Fruit fly (Drosophila melanogaster): ENCODE measurements around the gene baz.

baz gene

DNA sequence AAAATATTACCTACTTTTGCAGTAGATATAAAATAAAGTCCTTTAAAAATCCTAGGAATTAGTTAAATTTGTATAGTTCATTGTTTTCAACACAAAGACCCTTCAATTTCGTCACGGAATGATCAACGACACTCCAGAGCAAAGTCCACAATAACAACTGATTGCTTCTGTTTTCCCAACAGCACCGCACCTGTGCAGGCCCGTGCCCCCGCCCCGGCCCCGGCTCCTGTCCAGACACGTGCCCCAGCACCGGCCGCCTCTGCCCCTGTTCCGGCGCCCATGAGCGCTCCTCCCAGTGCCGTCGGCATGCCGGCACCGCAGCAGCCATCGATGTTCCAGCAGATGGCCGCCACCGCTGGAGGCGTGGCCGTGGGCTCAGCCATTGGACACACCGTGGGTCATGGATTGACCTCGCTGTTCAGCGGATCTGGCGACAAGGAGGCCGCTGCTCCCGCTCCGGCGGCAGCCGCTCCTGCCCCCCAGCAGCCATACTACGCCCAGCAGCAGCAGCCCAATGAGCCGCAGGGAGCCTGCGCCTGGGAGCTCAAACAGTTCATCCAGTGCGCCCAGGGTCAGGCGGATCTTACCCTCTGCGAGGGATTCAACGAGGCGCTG, 10.0 kb upstream of the baz start:
- peak; percentile 31 for TF ChIP-seq CG16779 (tag; optimal IDR thresholded peaks at IDR 0.05)
- no peak for TF ChIP-seq CG8632 (GFP tag; optimal IDR thresholded peaks at IDR 0.05)
- TF ChIP-seq CG6854 (GFP tag; optimal IDR thresholded peaks at IDR 0.05), result peak; percentile 57
- no peak for TF ChIP-seq CG4318 (GFP tag; optimal IDR thresholded peaks at IDR 0.05)
- TF ChIP-seq Eip75B (GFP tag; optimal IDR thresholded peaks at IDR 0.05), result no peak
- peak; percentile 71 to 79 for TF ChIP-seq ss (GFP tag; optimal IDR thresholded peaks at IDR 0.05)
- peak; percentile 13; the same call in 1 of the 2 replicates for TF ChIP-seq CG15336 (GFP tag; IDR thresholded peaks at IDR 0.05)
- no peak for TF ChIP-seq fd85E (GFP tag; optimal IDR thresholded peaks at IDR 0.05)
- peak; percentile 64 for TF ChIP-seq CG6808 (GFP tag; optimal IDR thresholded peaks at IDR 0.05)

- TF ChIP-seq salr (GFP tag; optimal IDR thresholded peaks at IDR 0.05), result no peak
- TF ChIP-seq CG34406 (GFP tag; optimal IDR thresholded peaks at IDR 0.05), result no peak
- TF ChIP-seq CG6276 (GFP tag; optimal IDR thresholded peaks at IDR 0.05), result no peak
- TF ChIP-seq fd85E (GFP tag; optimal IDR thresholded peaks at IDR 0.05), result no peak
- TF ChIP-seq lz (GFP tag; optimal IDR thresholded peaks at IDR 0.05), result no peak
- no peak for TF ChIP-seq CG3919 (GFP tag; optimal IDR thresholded peaks at IDR 0.05)
- no peak for TF ChIP-seq CG6854 (GFP tag; optimal IDR thresholded peaks at IDR 0.05)
- no peak for TF ChIP-seq CG11294 (GFP tag; IDR thresholded peaks at IDR 0.05)
- TF ChIP-seq CG31627 (GFP tag; optimal IDR thresholded peaks at IDR 0.05), result no peak
- TF ChIP-seq CG6792 (GFP tag; optimal IDR thresholded peaks at IDR 0.05), result no peak
- TF ChIP-seq OdsH (GFP tag; optimal IDR thresholded peaks at IDR 0.05), result no peak
- TF ChIP-seq CG10631 (GFP tag; optimal IDR thresholded peaks at IDR 0.05), result no peak
- no peak for TF ChIP-seq CG32006 (GFP tag; optimal IDR thresholded peaks at IDR 0.05)
- TF ChIP-seq CG15336 (GFP tag; IDR thresholded peaks at IDR 0.05), result no peak
- no peak for TF ChIP-seq Sox102F (GFP tag; optimal IDR thresholded peaks at IDR 0.05)
- TF ChIP-seq esn (GFP tag; optimal IDR thresholded peaks at IDR 0.05), result no peak
- TF ChIP-seq Eip75B (GFP tag; optimal IDR thresholded peaks at IDR 0.05), result no peak
- no peak for TF ChIP-seq vri (GFP tag; optimal IDR thresholded peaks at IDR 0.05)
- no peak for TF ChIP-seq cyc (GFP tag; optimal IDR thresholded peaks at IDR 0.05)
These were observed 9.1 kb upstream of the baz start for dm6 chrX:17150660-17151059.

dm6 chrX:17159116-17159515, 690 bp upstream of the baz start, which contains the start of gene xmas:
xmas (minus strand) TSS chrX:17159306.
- TF ChIP-seq CG34406 (GFP tag; optimal IDR thresholded peaks at IDR 0.05), result no peak
- TF ChIP-seq dsx (GFP tag; optimal IDR thresholded peaks at IDR 0.05; ENCODE audit: poor library complexity, severe bottlenecking), result peak; percentile 66

- TF ChIP-seq Eip93F (GFP tag; optimal IDR thresholded peaks at IDR 0.05) (no peak), Met (GFP tag; optimal IDR thresholded peaks at IDR 0.05) (no peak), svp (GFP tag) (no peak), CG11294 (GFP tag; IDR thresholded peaks at IDR 0.05) (no peak), vri (GFP tag; optimal IDR thresholded peaks at IDR 0.05) (no peak), topi (GFP tag; optimal IDR thresholded peaks at IDR 0.05) (no peak), CG11902 (GFP tag; optimal IDR thresholded peaks at IDR 0.05) (no peak), CG6808 (GFP tag; optimal IDR thresholded peaks at IDR 0.05) (peak; percentile 35), CG10631 (GFP tag; optimal IDR thresholded peaks at IDR 0.05) (no peak), lz (GFP tag; optimal IDR thresholded peaks at IDR 0.05) (no peak), Sox14 (GFP tag; optimal IDR thresholded peaks at IDR 0.05) (no peak), net (GFP tag; optimal IDR thresholded peaks at IDR 0.05) (no peak), dsx (GFP tag; optimal IDR thresholded peaks at IDR 0.05; ENCODE audit: poor library complexity, severe bottlenecking) (peak; percentile 59), CG15336 (GFP tag; IDR thresholded peaks at IDR 0.05) (peak; percentile 12; the same call in 1 of the 2 replicates), CG6854 (GFP tag; optimal IDR thresholded peaks at IDR 0.05) (no peak), OdsH (GFP tag; optimal IDR thresholded peaks at IDR 0.05) (no peak), eg (GFP tag; IDR thresholded peaks at IDR 0.05) (no peak), fd85E (GFP tag; optimal IDR thresholded peaks at IDR 0.05) (no peak), Ets96B (tag; optimal IDR thresholded peaks at IDR 0.05) (no peak), CG31627 (GFP tag; optimal IDR thresholded peaks at IDR 0.05) (no peak), Blimp-1 (GFP tag; optimal IDR thresholded peaks at IDR 0.05) (no peak), CG10669 (GFP tag; optimal IDR thresholded peaks at IDR 0.05) (no peak), CG6163 (GFP tag; IDR thresholded peaks at IDR 0.05) (no peak), CG8319 (GFP tag; optimal IDR thresholded peaks at IDR 0.05) (no peak), dac (GFP tag; optimal IDR thresholded peaks at IDR 0.05) (no peak), CG8632 (GFP tag; optimal IDR thresholded peaks at IDR 0.05) (no peak), CG7368 (GFP tag; optimal IDR thresholded peaks at IDR 0.05) (no peak), CG1621 (tag; optimal IDR thresholded peaks at IDR 0.05) (no peak), Sox15 (GFP tag; optimal IDR thresholded peaks at IDR 0.05) (no peak)
These were observed 712 bp downstream of the baz start for dm6 chrX:17160396-17161040.

Data from whole organism, prepupa.